Fruit fly (Drosophila melanogaster): ENCODE results near the gene CG33687.

Gene CG33687

dm6 chr3L:16213201-16213600 is 15.5 kb downstream of the CG33687 start:
- no peak for TF ChIP-seq CG17801 (GFP tag; optimal IDR thresholded peaks at IDR 0.05; ENCODE audit: partially characterized antibody)

- no peak for TF ChIP-seq CG17801 (GFP tag; optimal IDR thresholded peaks at IDR 0.05; ENCODE audit: partially characterized antibody)
Measured at dm6 chr3L:16214533-16215207, 17.0 kb downstream of the CG33687 start.

dm6 chr3L:16215411-16215810 is 17.7 kb downstream of the CG33687 start:
- TF ChIP-seq CG17801 (GFP tag; optimal IDR thresholded peaks at IDR 0.05; ENCODE audit: partially characterized antibody), result no peak

dm6 chr3L:16215816-16216215 is 18.1 kb downstream of the CG33687 start:
- TF ChIP-seq CG17801 (GFP tag; optimal IDR thresholded peaks at IDR 0.05; ENCODE audit: partially characterized antibody), result no peak

- TF ChIP-seq CG17801 (GFP tag; optimal IDR thresholded peaks at IDR 0.05; ENCODE audit: partially characterized antibody), result no peak
Measured at dm6 chr3L:16217203-16217602, 19.5 kb downstream of the CG33687 start, which contains the start of gene CG13073. TSS of gene CG13073 (minus strand) at chr3L:16217303.

dm6 chr3L:16217935-16218334 is 20.3 kb downstream of the CG33687 start:
- TF ChIP-seq CG17801 (GFP tag; optimal IDR thresholded peaks at IDR 0.05; ENCODE audit: partially characterized antibody), result no peak

- TF ChIP-seq CG17801 (GFP tag; optimal IDR thresholded peaks at IDR 0.05; ENCODE audit: partially characterized antibody), result no peak
Measured at dm6 chr3L:16221278-16221677, 23.6 kb downstream of the CG33687 start.

dm6 chr3L:16221800-16222199 is 24.1 kb downstream of the CG33687 start:
- TF ChIP-seq CG17801 (GFP tag; optimal IDR thresholded peaks at IDR 0.05; ENCODE audit: partially characterized antibody), result no peak

dm6 chr3L:16225175-16225574 is 27.5 kb downstream of the CG33687 start:
- TF ChIP-seq CG17801 (GFP tag; optimal IDR thresholded peaks at IDR 0.05; ENCODE audit: partially characterized antibody), result no peak

dm6 chr3L:16228659-16229205 is 31.1 kb downstream of the CG33687 start, which contains the start of gene Tmx3:
TSS of gene Tmx3 (plus strand) at chr3L:16229100.
- TF ChIP-seq CG17801 (GFP tag; optimal IDR thresholded peaks at IDR 0.05; ENCODE audit: partially characterized antibody), result peak; percentile 71

- TF ChIP-seq CG17801 (GFP tag; optimal IDR thresholded peaks at IDR 0.05; ENCODE audit: partially characterized antibody), result peak; percentile 60
Measured at dm6 chr3L:16231857-16232256, 34.2 kb downstream of the CG33687 start, which contains the start of the genes PDCD-5 and MED10. TSS of gene PDCD-5 (minus strand) at chr3L:16232038. TSS of gene MED10 (plus strand) at chr3L:16232084.

dm6 chr3L:16232924-16233323 is 35.3 kb downstream of the CG33687 start, which contains the start of gene Hsc20:
TSS of gene Hsc20 (plus strand) at chr3L:16233127.
- peak; percentile 11 for TF ChIP-seq CG17801 (GFP tag; optimal IDR thresholded peaks at IDR 0.05; ENCODE audit: partially characterized antibody)

dm6 chr3L:16233850-16234494 is 36.3 kb downstream of the CG33687 start:
- no peak for TF ChIP-seq CG17801 (GFP tag; optimal IDR thresholded peaks at IDR 0.05; ENCODE audit: partially characterized antibody)

dm6 chr3L:16241296-16241695 is 43.6 kb downstream of the CG33687 start:
- TF ChIP-seq CG17801 (GFP tag; optimal IDR thresholded peaks at IDR 0.05; ENCODE audit: partially characterized antibody), result no peak

Data from ovary, adult (tissue).